Worm (Caenorhabditis elegans) whole organism, L1 larva: Measurements from ENCODE around the gene col-43.

Experiments
- C04F5.9 ChIP-seq: sonication (generic microtip); optimal IDR thresholded peaks from 2 replicates; lab custom pipeline; 2016; ENCODE audit warnings: missing genetic modification characterization, missing compliant biosample characterization
- C16A3.4 ChIP-seq: fragments of 150-350 bp; optimal IDR thresholded peaks from 2 replicates; lab custom pipeline; 2014; ENCODE audit warnings: missing biosample characterization, missing genetic modification characterization
- C34B4.2 ChIP-seq: sonication (generic microtip); optimal IDR thresholded peaks from 2 replicates; lab custom pipeline; 2017; ENCODE audit warnings: mild to moderate bottlenecking, missing genetic modification characterization, missing compliant biosample characterization
- aha-1 ChIP-seq: fragments of 150-350 bp; optimal IDR thresholded peaks from 2 replicates; lab custom pipeline; 2014; ENCODE audit warnings: missing biosample characterization, missing genetic modification characterization
- blmp-1 ChIP-seq: fragments of 150-350 bp; optimal IDR thresholded peaks from 2 replicates; lab custom pipeline; 2014; ENCODE audit warnings: missing biosample characterization, missing genetic modification characterization
- ceh-8 ChIP-seq: fragments of 200-800 bp; sonication (Bioruptor generic); optimal IDR thresholded peaks from 2 replicates; lab custom pipeline; 2018; ENCODE audit warnings: mild to moderate bottlenecking, missing genetic modification characterization, moderate library complexity, missing compliant biosample characterization
- ceh-82 ChIP-seq, 3 experiments: fragments of 150-350 bp in 1 of 3; sonication (generic microtip) in 2 of 3; optimal IDR thresholded peaks; 2 replicates each; lab custom pipeline; 2014 to 2017; ENCODE audit warnings: missing biosample characterization in 3 of 3, missing genetic modification characterization in 3 of 3
- ceh-88 ChIP-seq: fragments of 200-800 bp; sonication (Bioruptor generic); IDR thresholded peaks from 2 replicates; pipeline ENCODE4 v1.3.6; 2022; ENCODE audit warnings: missing genetic modification characterization, missing compliant biosample characterization
- ceh-90 ChIP-seq: sonication (generic microtip); optimal IDR thresholded peaks from 2 replicates; lab custom pipeline; 2016; ENCODE audit warnings: missing genetic modification characterization, missing compliant biosample characterization
- ces-1 ChIP-seq: fragments of 150-350 bp; optimal IDR thresholded peaks from 2 replicates; lab custom pipeline; 2014; ENCODE audit warnings: missing biosample characterization, missing genetic modification reagents, missing genetic modification characterization
- dpl-1 ChIP-seq, 3 experiments: fragments of 150-350 bp in 2 of 3; sonication (generic microtip) in 1 of 3; optimal IDR thresholded peaks; 2 replicates each; lab custom pipeline; 2014 to 2017; ENCODE audit warnings: missing biosample characterization in 3 of 3, missing genetic modification characterization in 3 of 3, missing genetic modification reagents in 3 of 3
- efl-1 ChIP-seq, 4 experiments: fragments of 150-350 bp; optimal IDR thresholded peaks in 3 of 4; peaks in 1 of 4; 1 replicate in 1 of 4; 2 replicates in 3 of 4; lab custom pipeline; 2014; ENCODE audit warnings: missing biosample characterization in 2 of 4, missing genetic modification characterization in 2 of 4, missing genetic modification reagents in 2 of 4
- egl-13 ChIP-seq: sonication (generic microtip); optimal IDR thresholded peaks from 2 replicates; lab custom pipeline; 2016; ENCODE audit warnings: missing genotype, missing genetic modification reagents, missing genetic modification characterization, missing compliant biosample characterization
- egl-27 ChIP-seq, 2 experiments: fragments of 150-350 bp in 1 of 2; sonication (generic microtip); optimal IDR thresholded peaks; 3 replicates each; lab custom pipeline; 2017 to 2018; ENCODE audit warnings: missing biosample characterization in 2 of 2, missing genetic modification characterization in 2 of 2, missing genetic modification reagents in 2 of 2
- elt-2 ChIP-seq: sonication (generic microtip); optimal IDR thresholded peaks from 2 replicates; lab custom pipeline; 2016; ENCODE audit warnings: missing genetic modification characterization, mild to moderate bottlenecking, inconsistent platforms, missing compliant biosample characterization, missing genetic modification reagents
- ets-5 ChIP-seq: fragments of 200-800 bp; sonication (Bioruptor generic); IDR thresholded peaks from 2 replicates; pipeline ENCODE4 v1.3.6; 2022; ENCODE audit warnings: missing genetic modification characterization, missing compliant biosample characterization
- fkh-10 ChIP-seq: sonication (generic microtip); optimal IDR thresholded peaks from 2 replicates; lab custom pipeline; 2017; ENCODE audit warnings: missing biosample characterization, missing genetic modification reagents, missing genetic modification characterization
- fkh-4 ChIP-seq: sonication (generic microtip); optimal IDR thresholded peaks from 2 replicates; lab custom pipeline; 2016; ENCODE audit warnings: missing compliant biosample characterization, missing genetic modification characterization, borderline replicate concordance
- fos-1 ChIP-seq: fragments of 150-350 bp; optimal IDR thresholded peaks from 2 replicates; lab custom pipeline; 2014; ENCODE audit warnings: missing biosample characterization, missing genetic modification characterization
- grh-1 ChIP-seq: fragments of 200-800 bp; sonication (Bioruptor generic); IDR thresholded peaks from 2 replicates; pipeline ENCODE4 v1.3.6; 2022; ENCODE audit warnings: missing genetic modification reagents, missing genetic modification characterization, missing compliant biosample characterization
- hlh-17 ChIP-seq: fragments of 200-800 bp; sonication (Bioruptor generic); optimal IDR thresholded peaks from 2 replicates; lab custom pipeline; 2018; ENCODE audit warnings: missing genetic modification characterization, mild to moderate bottlenecking, missing compliant biosample characterization, moderate library complexity, borderline replicate concordance
- irx-1 ChIP-seq: sonication (generic microtip); optimal IDR thresholded peaks from 2 replicates; lab custom pipeline; 2016; ENCODE audit warnings: missing genetic modification characterization, missing compliant biosample characterization
- isw-1 ChIP-seq: fragments of 200-800 bp; sonication (Bioruptor generic); IDR thresholded peaks from 2 replicates; pipeline ENCODE4 v1.3.6; 2022; ENCODE audit warnings: missing genetic modification characterization, missing compliant biosample characterization
- jun-1 ChIP-seq: fragments of 150-350 bp; optimal IDR thresholded peaks from 2 replicates; lab custom pipeline; 2014; ENCODE audit warnings: missing biosample characterization, missing genetic modification reagents, missing genetic modification characterization
- lin-15B ChIP-seq: fragments of 150-350 bp; sonication (generic microtip); optimal IDR thresholded peaks from 3 replicates; lab custom pipeline; 2014; ENCODE audit warnings: missing biosample characterization, missing genetic modification characterization
- lin-35 ChIP-seq, 2 experiments: fragments of 150-350 bp; optimal IDR thresholded peaks; 2 replicates each; lab custom pipeline; 2014; ENCODE audit warnings: missing biosample characterization in 2 of 2, missing genetic modification characterization in 2 of 2, missing genetic modification reagents in 2 of 2
- lin-39 ChIP-seq: fragments of 150-350 bp; optimal IDR thresholded peaks from 2 replicates; lab custom pipeline; 2014; ENCODE audit warnings: missing biosample characterization, missing genetic modification reagents, missing genetic modification characterization
- lir-3 ChIP-seq: sonication (generic microtip); optimal IDR thresholded peaks from 2 replicates; lab custom pipeline; 2016; ENCODE audit warnings: mild to moderate bottlenecking, missing genetic modification characterization, moderate library complexity, missing compliant biosample characterization; ENCODE audit not compliant: poor library complexity
- mab-9 ChIP-seq: fragments of 200-800 bp; sonication (Bioruptor generic); IDR thresholded peaks from 2 replicates; pipeline ENCODE4 v1.3.6; 2022; ENCODE audit warnings: missing genetic modification reagents, missing genetic modification characterization, missing compliant biosample characterization
- mdl-1 ChIP-seq, 2 experiments: fragments of 150-350 bp; optimal IDR thresholded peaks; 2 replicates each; lab custom pipeline; 2014 to 2017; ENCODE audit warnings: missing biosample characterization in 2 of 2, missing genetic modification characterization in 2 of 2, inconsistent platforms in 1 of 2
- mep-1 ChIP-seq: fragments of 150-350 bp; optimal IDR thresholded peaks from 2 replicates; lab custom pipeline; 2014; ENCODE audit warnings: missing biosample characterization, missing genetic modification characterization
- nhr-12 ChIP-seq: sonication (generic microtip); optimal IDR thresholded peaks from 2 replicates; lab custom pipeline; 2017; ENCODE audit warnings: missing biosample characterization, missing genetic modification characterization
- nhr-19 ChIP-seq: fragments of 200-800 bp; sonication (Bioruptor generic); conservative IDR thresholded peaks from 2 replicates; pipeline ENCODE4 v1.3.6; 2022; ENCODE audit warnings: missing genetic modification characterization, missing compliant biosample characterization
- nhr-20 ChIP-seq: sonication (generic microtip); optimal IDR thresholded peaks from 2 replicates; lab custom pipeline; 2016; ENCODE audit warnings: mild to moderate bottlenecking, missing genetic modification characterization, missing compliant biosample characterization
- nhr-237 ChIP-seq: fragments of 150-350 bp; optimal IDR thresholded peaks from 2 replicates; lab custom pipeline; 2014; ENCODE audit warnings: missing biosample characterization, missing genetic modification characterization
- nhr-28 ChIP-seq: fragments of 150-350 bp; optimal IDR thresholded peaks from 2 replicates; lab custom pipeline; 2014; ENCODE audit warnings: missing biosample characterization, missing genetic modification characterization
- nhr-47 ChIP-seq: sonication (generic microtip); optimal IDR thresholded peaks from 2 replicates; lab custom pipeline; 2016; ENCODE audit warnings: mild to moderate bottlenecking, missing genetic modification characterization, moderate library complexity, missing compliant biosample characterization
- nhr-71 ChIP-seq: sonication (generic microtip); optimal IDR thresholded peaks from 2 replicates; lab custom pipeline; 2016; ENCODE audit warnings: mild to moderate bottlenecking, missing genetic modification characterization, moderate library complexity, missing compliant biosample characterization
- nhr-77 ChIP-seq: fragments of 150-350 bp; optimal IDR thresholded peaks from 2 replicates; lab custom pipeline; 2014; ENCODE audit warnings: missing biosample characterization, missing genetic modification characterization
- nhr-84 ChIP-seq: sonication (generic microtip); optimal IDR thresholded peaks from 2 replicates; lab custom pipeline; 2017; ENCODE audit warnings: missing biosample characterization, missing genetic modification characterization
- nhr-90 ChIP-seq: sonication (generic microtip); optimal IDR thresholded peaks from 2 replicates; lab custom pipeline; 2016; ENCODE audit warnings: mild to moderate bottlenecking, missing genetic modification characterization, missing compliant biosample characterization; ENCODE audit not compliant: poor library complexity
- pag-3 ChIP-seq: sonication (generic microtip); optimal IDR thresholded peaks from 2 replicates; lab custom pipeline; 2017; ENCODE audit warnings: missing genetic modification characterization, mild to moderate bottlenecking, missing compliant biosample characterization, antibody characterized with exemption, borderline replicate concordance; ENCODE audit not compliant: insufficient read depth
- pax-3 ChIP-seq: fragments of 200-800 bp; sonication (Bioruptor generic); optimal IDR thresholded peaks from 2 replicates; lab custom pipeline; 2018; ENCODE audit warnings: mild to moderate bottlenecking, missing genetic modification characterization, moderate library complexity, missing compliant biosample characterization
- skn-1 ChIP-seq: fragments of 150-350 bp; optimal IDR thresholded peaks from 2 replicates; lab custom pipeline; 2014; ENCODE audit warnings: missing biosample characterization, missing genetic modification characterization
- snpc-4 ChIP-seq: fragments of 150-350 bp; optimal IDR thresholded peaks from 2 replicates; lab custom pipeline; 2014; ENCODE audit warnings: missing biosample characterization, missing genetic modification characterization
- sptf-1 ChIP-seq: fragments of 150-350 bp; optimal IDR thresholded peaks from 2 replicates; lab custom pipeline; 2014; ENCODE audit warnings: missing biosample characterization, missing genetic modification characterization
- tbx-2 ChIP-seq: sonication (generic microtip); optimal IDR thresholded peaks from 2 replicates; lab custom pipeline; 2016; ENCODE audit warnings: missing genetic modification characterization, missing compliant biosample characterization
- tlp-1 ChIP-seq: fragments of 150-350 bp; optimal IDR thresholded peaks from 2 replicates; lab custom pipeline; 2014; ENCODE audit warnings: missing biosample characterization, missing genetic modification characterization
- unc-30 ChIP-seq: sonication (generic microtip); optimal IDR thresholded peaks from 2 replicates; lab custom pipeline; 2017; ENCODE audit warnings: missing biosample characterization, missing genetic modification characterization
- unc-62 ChIP-seq: fragments of 150-350 bp; optimal IDR thresholded peaks from 2 replicates; lab custom pipeline; 2014; ENCODE audit warnings: missing biosample characterization, missing genetic modification reagents, missing genetic modification characterization
- unc-86 ChIP-seq: sonication (generic microtip); optimal IDR thresholded peaks from 2 replicates; lab custom pipeline; 2016; ENCODE audit warnings: missing genetic modification characterization, missing compliant biosample characterization
- vab-15 ChIP-seq: sonication (generic microtip); optimal IDR thresholded peaks from 2 replicates; lab custom pipeline; 2017; ENCODE audit warnings: missing genotype, mild to moderate bottlenecking, missing genetic modification characterization, missing compliant biosample characterization
- zag-1 ChIP-seq: fragments of 150-350 bp; optimal IDR thresholded peaks from 2 replicates; lab custom pipeline; 2014; ENCODE audit warnings: missing biosample characterization, missing genetic modification characterization

col-43 gene

ce11 chrV:8039085-8039525, 11.6 kb downstream of the col-43 start (continued):
- peak; percentile 66 for TF ChIP-seq nhr-90 (tag; lab: Kevin White, UChicago)
- no peak for TF ChIP-seq nhr-237 (tag; lab: Kevin White, UChicago)
- peak; percentile 28 for TF ChIP-seq nhr-47
- no peak for TF ChIP-seq skn-1 (tag; lab: Kevin White, UChicago)
- no peak for TF ChIP-seq fkh-10 (GFP tag; lab: Kevin White, UChicago)
- no peak for TF ChIP-seq ceh-88 (GFP tag; lab: Robert Waterston, UW)
- TF ChIP-seq aha-1, result no peak
- TF ChIP-seq zag-1 (tag; lab: Kevin White, UChicago), result no peak
- no peak for TF ChIP-seq ces-1
- no peak for TF ChIP-seq mdl-1 (tag; optimal IDR thresholded peaks at IDR 0.05; lab: Kevin White, UChicago)
- TF ChIP-seq hlh-17, result no peak
- peak; percentile 27 for TF ChIP-seq blmp-1 (tag; lab: Kevin White, UChicago)
- no peak for TF ChIP-seq egl-13
- peak; percentile 48 for TF ChIP-seq nhr-20 (tag; lab: Kevin White, UChicago)
- TF ChIP-seq nhr-19, result peak; percentile 13
- TF ChIP-seq isw-1 (GFP tag; lab: Robert Waterston, UW), result no peak
- no peak for TF ChIP-seq nhr-12
- no peak for TF ChIP-seq nhr-84 (tag; lab: Kevin White, UChicago)
- no peak for TF ChIP-seq lin-39 (tag; lab: Kevin White, UChicago)
- TF ChIP-seq irx-1, result no peak
- TF ChIP-seq mep-1 (tag; lab: Kevin White, UChicago), result peak; percentile 40
- no peak for TF ChIP-seq fos-1 (tag; lab: Kevin White, UChicago)
- TF ChIP-seq lin-35 (GFP tag; optimal IDR thresholded peaks at IDR 0.05; lab: Kevin White, UChicago), result peak in 1 of 2 experiments; percentile 26
- TF ChIP-seq C04F5.9 (tag; lab: Kevin White, UChicago), result no peak
- TF ChIP-seq unc-30 (tag; lab: Kevin White, UChicago), result no peak
- TF ChIP-seq lir-3, result no peak
- peak; percentile 46 for TF ChIP-seq grh-1
- TF ChIP-seq nhr-77 (tag; lab: Kevin White, UChicago), result no peak
- TF ChIP-seq mab-9, result no peak
- no peak for TF ChIP-seq elt-2 (tag; lab: Kevin White, UChicago)
- no peak for TF ChIP-seq ceh-8 (GFP tag; lab: Kevin White, UChicago)
- TF ChIP-seq snpc-4 (tag; lab: Kevin White, UChicago), result no peak
- TF ChIP-seq lin-15B (tag; lab: Kevin White, UChicago), result no peak
- TF ChIP-seq C16A3.4, result no peak
- TF ChIP-seq ets-5 (GFP tag; lab: Robert Waterston, UW), result no peak
- peak; percentile 57 for TF ChIP-seq nhr-71 (tag; lab: Kevin White, UChicago)
- TF ChIP-seq tbx-2, result no peak
- no peak for TF ChIP-seq jun-1 (tag; lab: Kevin White, UChicago)
- no peak for TF ChIP-seq pag-3 (tag; lab: Kevin White, UChicago)
- TF ChIP-seq fkh-4 (tag; lab: Kevin White, UChicago), result no peak
- no peak for TF ChIP-seq ceh-82 (tag; optimal IDR thresholded peaks at IDR 0.05; lab: Kevin White, UChicago)
- TF ChIP-seq egl-27 (tag; optimal IDR thresholded peaks at IDR 0.05; lab: Kevin White, UChicago), result no peak
- no peak for TF ChIP-seq tlp-1 (tag; lab: Kevin White, UChicago)
- TF ChIP-seq dpl-1 (GFP tag; optimal IDR thresholded peaks at IDR 0.05; lab: Kevin White, UChicago), result no peak
- TF ChIP-seq pax-3 (tag; lab: Kevin White, UChicago), result no peak
- no peak for TF ChIP-seq sptf-1
- no peak for TF ChIP-seq nhr-28 (tag; lab: Kevin White, UChicago)
- no peak for TF ChIP-seq unc-62 (GFP tag; lab: Kevin White, UChicago)
- no peak for TF ChIP-seq ceh-90 (tag; lab: Kevin White, UChicago)
- TF ChIP-seq vab-15 (tag; lab: Kevin White, UChicago), result no peak
- TF ChIP-seq efl-1 (optimal IDR thresholded peaks at IDR 0.05; lab: Kevin White, UChicago), result no peak
- no peak for TF ChIP-seq efl-1 (GFP tag; optimal IDR thresholded peaks at IDR 0.05 in 1 of 2; lab: Kevin White, UChicago)
- no peak for TF ChIP-seq unc-86 (tag; lab: Kevin White, UChicago)
- TF ChIP-seq C34B4.2 (tag; lab: Kevin White, UChicago), result no peak
